Worm (Caenorhabditis elegans): ENCODE data around the gene sra-31.

DNA sequence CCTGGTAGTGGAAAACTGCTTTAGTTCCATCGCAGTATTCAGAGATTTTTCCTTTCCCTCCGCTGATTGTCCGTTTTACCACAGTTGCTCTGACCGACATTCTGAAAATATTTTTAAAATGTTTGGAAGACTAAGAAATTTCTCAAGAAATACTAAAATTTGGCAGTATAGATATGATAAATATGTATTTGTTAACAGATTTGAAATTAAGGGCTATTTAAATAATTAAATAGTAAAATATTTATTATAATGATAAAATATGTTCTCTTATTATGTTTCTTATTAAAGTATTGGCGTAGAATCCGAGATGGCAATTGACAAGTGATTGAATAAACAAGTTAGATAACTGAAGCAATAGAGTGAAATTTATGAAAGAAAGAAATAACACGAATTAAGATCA lies 15.9 kb upstream of the sra-31 start, which contains the start of gene aipr-1:
- TF ChIP-seq him-1 (tag; optimal IDR thresholded peaks at IDR 0.05), result no peak
- TF ChIP-seq W03F9.2 (tag; optimal IDR thresholded peaks at IDR 0.05), result no peak
